Worm (Caenorhabditis elegans) whole organism, L1 larva: ENCODE results near the gene B0303.16.

Experiments
- C04F5.9 ChIP-seq: sonication (generic microtip); optimal IDR thresholded peaks from 2 replicates; lab custom pipeline; 2016; ENCODE audit warnings: missing genetic modification characterization, missing compliant biosample characterization
- C16A3.4 ChIP-seq: fragments of 150-350 bp; optimal IDR thresholded peaks from 2 replicates; lab custom pipeline; 2014; ENCODE audit warnings: missing biosample characterization, missing genetic modification characterization
- F16B12.6 ChIP-seq: fragments of 150-350 bp; optimal IDR thresholded peaks from 2 replicates; lab custom pipeline; 2014; ENCODE audit warnings: missing biosample characterization, missing genetic modification characterization
- Y116A8C.19 ChIP-seq: sonication (generic microtip); optimal IDR thresholded peaks from 2 replicates; lab custom pipeline; 2016; ENCODE audit warnings: missing compliant biosample characterization, missing genetic modification characterization, borderline replicate concordance
- blmp-1 ChIP-seq: fragments of 150-350 bp; optimal IDR thresholded peaks from 2 replicates; lab custom pipeline; 2014; ENCODE audit warnings: missing biosample characterization, missing genetic modification characterization
- ceh-90 ChIP-seq: sonication (generic microtip); optimal IDR thresholded peaks from 2 replicates; lab custom pipeline; 2016; ENCODE audit warnings: missing genetic modification characterization, missing compliant biosample characterization
- dpl-1 ChIP-seq, 3 experiments: fragments of 150-350 bp in 2 of 3; sonication (generic microtip) in 1 of 3; optimal IDR thresholded peaks; 2 replicates each; lab custom pipeline; 2014 to 2017; ENCODE audit warnings: missing biosample characterization in 3 of 3, missing genetic modification characterization in 3 of 3, missing genetic modification reagents in 3 of 3
- efl-1 ChIP-seq, 4 experiments: fragments of 150-350 bp; optimal IDR thresholded peaks in 3 of 4; peaks in 1 of 4; 1 replicate in 1 of 4; 2 replicates in 3 of 4; lab custom pipeline; 2014; ENCODE audit warnings: missing biosample characterization in 2 of 4, missing genetic modification characterization in 2 of 4, missing genetic modification reagents in 2 of 4
- efl-3 ChIP-seq: fragments of 200-800 bp; sonication (Bioruptor generic); optimal IDR thresholded peaks from 2 replicates; lab custom pipeline; 2018; ENCODE audit warnings: mild to moderate bottlenecking, missing genetic modification characterization, missing compliant biosample characterization
- egl-13 ChIP-seq: sonication (generic microtip); optimal IDR thresholded peaks from 2 replicates; lab custom pipeline; 2016; ENCODE audit warnings: missing genotype, missing genetic modification reagents, missing genetic modification characterization, missing compliant biosample characterization
- egl-27 ChIP-seq, 2 experiments: fragments of 150-350 bp in 1 of 2; sonication (generic microtip); optimal IDR thresholded peaks; 3 replicates each; lab custom pipeline; 2017 to 2018; ENCODE audit warnings: missing biosample characterization in 2 of 2, missing genetic modification characterization in 2 of 2, missing genetic modification reagents in 2 of 2
- elt-2 ChIP-seq: sonication (generic microtip); optimal IDR thresholded peaks from 2 replicates; lab custom pipeline; 2016; ENCODE audit warnings: missing genetic modification characterization, mild to moderate bottlenecking, inconsistent platforms, missing compliant biosample characterization, missing genetic modification reagents
- elt-3 ChIP-seq, 6 experiments: fragments of 150-350 bp in 1 of 6; sonication (generic microtip); optimal IDR thresholded peaks; 2 replicates each; lab custom pipeline; 2017 to 2018; ENCODE audit warnings: missing biosample characterization in 6 of 6, missing genetic modification characterization in 6 of 6, inconsistent platforms in 1 of 6
- ets-5 ChIP-seq: fragments of 200-800 bp; sonication (Bioruptor generic); IDR thresholded peaks from 2 replicates; pipeline ENCODE4 v1.3.6; 2022; ENCODE audit warnings: missing genetic modification characterization, missing compliant biosample characterization
- fkh-10 ChIP-seq: sonication (generic microtip); optimal IDR thresholded peaks from 2 replicates; lab custom pipeline; 2017; ENCODE audit warnings: missing biosample characterization, missing genetic modification reagents, missing genetic modification characterization
- fkh-4 ChIP-seq: sonication (generic microtip); optimal IDR thresholded peaks from 2 replicates; lab custom pipeline; 2016; ENCODE audit warnings: missing compliant biosample characterization, missing genetic modification characterization, borderline replicate concordance
- fkh-8 ChIP-seq: sonication (generic microtip); optimal IDR thresholded peaks from 2 replicates; lab custom pipeline; 2016; ENCODE audit warnings: mild to moderate bottlenecking, missing genetic modification characterization, missing compliant biosample characterization
- hlh-17 ChIP-seq: fragments of 200-800 bp; sonication (Bioruptor generic); optimal IDR thresholded peaks from 2 replicates; lab custom pipeline; 2018; ENCODE audit warnings: missing genetic modification characterization, mild to moderate bottlenecking, missing compliant biosample characterization, moderate library complexity, borderline replicate concordance
- hlh-4 ChIP-seq: sonication (generic microtip); optimal IDR thresholded peaks from 2 replicates; lab custom pipeline; 2016; ENCODE audit warnings: mild to moderate bottlenecking, missing genetic modification characterization, missing compliant biosample characterization
- irx-1 ChIP-seq: sonication (generic microtip); optimal IDR thresholded peaks from 2 replicates; lab custom pipeline; 2016; ENCODE audit warnings: missing genetic modification characterization, missing compliant biosample characterization
- isw-1 ChIP-seq: fragments of 200-800 bp; sonication (Bioruptor generic); IDR thresholded peaks from 2 replicates; pipeline ENCODE4 v1.3.6; 2022; ENCODE audit warnings: missing genetic modification characterization, missing compliant biosample characterization
- lin-13 ChIP-seq: fragments of 150-350 bp; optimal IDR thresholded peaks from 2 replicates; lab custom pipeline; 2014; ENCODE audit warnings: missing biosample characterization, missing genetic modification reagents, missing genetic modification characterization
- lin-35 ChIP-seq, 2 experiments: fragments of 150-350 bp; optimal IDR thresholded peaks; 2 replicates each; lab custom pipeline; 2014; ENCODE audit warnings: missing biosample characterization in 2 of 2, missing genetic modification characterization in 2 of 2, missing genetic modification reagents in 2 of 2
- lin-39 ChIP-seq: fragments of 150-350 bp; optimal IDR thresholded peaks from 2 replicates; lab custom pipeline; 2014; ENCODE audit warnings: missing biosample characterization, missing genetic modification reagents, missing genetic modification characterization
- lir-3 ChIP-seq: sonication (generic microtip); optimal IDR thresholded peaks from 2 replicates; lab custom pipeline; 2016; ENCODE audit warnings: mild to moderate bottlenecking, missing genetic modification characterization, moderate library complexity, missing compliant biosample characterization; ENCODE audit not compliant: poor library complexity
- mab-9 ChIP-seq: fragments of 200-800 bp; sonication (Bioruptor generic); IDR thresholded peaks from 2 replicates; pipeline ENCODE4 v1.3.6; 2022; ENCODE audit warnings: missing genetic modification reagents, missing genetic modification characterization, missing compliant biosample characterization
- mdl-1 ChIP-seq, 2 experiments: fragments of 150-350 bp; optimal IDR thresholded peaks; 2 replicates each; lab custom pipeline; 2014 to 2017; ENCODE audit warnings: missing biosample characterization in 2 of 2, missing genetic modification characterization in 2 of 2, inconsistent platforms in 1 of 2
- mef-2 ChIP-seq: fragments of 150-350 bp; optimal IDR thresholded peaks from 2 replicates; lab custom pipeline; 2014; ENCODE audit warnings: missing biosample characterization, missing genetic modification characterization
- mep-1 ChIP-seq: fragments of 150-350 bp; optimal IDR thresholded peaks from 2 replicates; lab custom pipeline; 2014; ENCODE audit warnings: missing biosample characterization, missing genetic modification characterization
- nhr-11 ChIP-seq: fragments of 150-350 bp; optimal IDR thresholded peaks from 2 replicates; lab custom pipeline; 2014; ENCODE audit warnings: missing biosample characterization, missing genetic modification characterization
- nhr-20 ChIP-seq: sonication (generic microtip); optimal IDR thresholded peaks from 2 replicates; lab custom pipeline; 2016; ENCODE audit warnings: mild to moderate bottlenecking, missing genetic modification characterization, missing compliant biosample characterization
- nhr-237 ChIP-seq: fragments of 150-350 bp; optimal IDR thresholded peaks from 2 replicates; lab custom pipeline; 2014; ENCODE audit warnings: missing biosample characterization, missing genetic modification characterization
- nhr-47 ChIP-seq: sonication (generic microtip); optimal IDR thresholded peaks from 2 replicates; lab custom pipeline; 2016; ENCODE audit warnings: mild to moderate bottlenecking, missing genetic modification characterization, moderate library complexity, missing compliant biosample characterization
- nhr-71 ChIP-seq: sonication (generic microtip); optimal IDR thresholded peaks from 2 replicates; lab custom pipeline; 2016; ENCODE audit warnings: mild to moderate bottlenecking, missing genetic modification characterization, moderate library complexity, missing compliant biosample characterization
- nhr-76 ChIP-seq: sonication (generic microtip); optimal IDR thresholded peaks from 2 replicates; lab custom pipeline; 2017; ENCODE audit warnings: missing biosample characterization, missing genetic modification characterization
- nhr-77 ChIP-seq: fragments of 150-350 bp; optimal IDR thresholded peaks from 2 replicates; lab custom pipeline; 2014; ENCODE audit warnings: missing biosample characterization, missing genetic modification characterization
- nhr-85 ChIP-seq: sonication (generic microtip); peaks from one replicate; lab custom pipeline; 2016; ENCODE audit warnings: missing genetic modification characterization, inconsistent platforms, missing compliant biosample characterization
- pax-3 ChIP-seq: fragments of 200-800 bp; sonication (Bioruptor generic); optimal IDR thresholded peaks from 2 replicates; lab custom pipeline; 2018; ENCODE audit warnings: mild to moderate bottlenecking, missing genetic modification characterization, moderate library complexity, missing compliant biosample characterization
- pqm-1 ChIP-seq: sonication (generic microtip); optimal IDR thresholded peaks from 3 replicates; lab custom pipeline; 2017; ENCODE audit warnings: missing biosample characterization, missing genetic modification characterization
- rnt-1 ChIP-seq: sonication (generic microtip); optimal IDR thresholded peaks from 2 replicates; lab custom pipeline; 2016; ENCODE audit warnings: mild to moderate bottlenecking, missing genetic modification characterization, moderate library complexity, missing compliant biosample characterization
- skn-1 ChIP-seq: fragments of 150-350 bp; optimal IDR thresholded peaks from 2 replicates; lab custom pipeline; 2014; ENCODE audit warnings: missing biosample characterization, missing genetic modification characterization
- snpc-4 ChIP-seq: fragments of 150-350 bp; optimal IDR thresholded peaks from 2 replicates; lab custom pipeline; 2014; ENCODE audit warnings: missing biosample characterization, missing genetic modification characterization
- sox-4 ChIP-seq: sonication (generic microtip); optimal IDR thresholded peaks from 2 replicates; lab custom pipeline; 2016; ENCODE audit warnings: missing genetic modification characterization, missing compliant biosample characterization
- sptf-1 ChIP-seq: fragments of 150-350 bp; optimal IDR thresholded peaks from 2 replicates; lab custom pipeline; 2014; ENCODE audit warnings: missing biosample characterization, missing genetic modification characterization
- sup-37 ChIP-seq: fragments of 200-800 bp; sonication (Bioruptor generic); optimal IDR thresholded peaks from 2 replicates; lab custom pipeline; 2018; ENCODE audit warnings: mild to moderate bottlenecking, missing genetic modification characterization, missing compliant biosample characterization
- swsn-7 ChIP-seq: sonication (generic microtip); optimal IDR thresholded peaks from 2 replicates; lab custom pipeline; 2016; ENCODE audit warnings: missing genetic modification characterization, missing compliant biosample characterization
- tbx-2 ChIP-seq: sonication (generic microtip); optimal IDR thresholded peaks from 2 replicates; lab custom pipeline; 2016; ENCODE audit warnings: missing genetic modification characterization, missing compliant biosample characterization
- tlp-1 ChIP-seq: fragments of 150-350 bp; optimal IDR thresholded peaks from 2 replicates; lab custom pipeline; 2014; ENCODE audit warnings: missing biosample characterization, missing genetic modification characterization
- unc-130 ChIP-seq: fragments of 150-350 bp; optimal IDR thresholded peaks from 2 replicates; lab custom pipeline; 2017; ENCODE audit warnings: missing biosample characterization, missing genetic modification characterization, inconsistent platforms
- zag-1 ChIP-seq: fragments of 150-350 bp; optimal IDR thresholded peaks from 2 replicates; lab custom pipeline; 2014; ENCODE audit warnings: missing biosample characterization, missing genetic modification characterization
- ztf-11 ChIP-seq, 2 experiments: sonication (generic microtip); optimal IDR thresholded peaks; 2 replicates each; lab custom pipeline; 2016 to 2017; ENCODE audit warnings: missing genetic modification characterization in 2 of 2, missing biosample characterization in 1 of 2, missing compliant biosample characterization in 1 of 2
- ztf-4 ChIP-seq: fragments of 150-350 bp; optimal IDR thresholded peaks from 2 replicates; lab custom pipeline; 2014; ENCODE audit warnings: missing biosample characterization, missing genetic modification characterization

The B0303.16 gene

DNA sequence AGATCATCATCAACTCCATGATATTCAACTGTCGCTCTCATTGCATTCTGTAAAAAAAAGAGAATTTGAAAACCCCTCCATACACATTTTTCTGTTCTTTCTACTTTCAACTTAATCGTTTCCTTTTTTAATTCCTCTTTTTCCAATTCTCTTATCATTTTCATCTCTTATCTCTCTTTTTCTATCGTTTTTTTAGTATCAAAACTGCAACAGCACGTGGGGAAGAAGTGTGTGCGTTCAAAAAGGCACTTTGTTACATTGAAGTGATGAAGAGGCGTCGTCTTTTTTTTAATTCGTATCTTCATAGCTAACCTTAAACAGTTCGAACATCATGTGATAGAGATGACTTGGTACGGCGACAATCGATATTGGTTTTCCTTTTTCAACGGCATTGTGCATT is 34.3 kb downstream of the B0303.16 start (continued):
- TF ChIP-seq nhr-77 (tag; lab: Kevin White, UChicago) (no peak), elt-2 (tag; lab: Kevin White, UChicago) (peak; percentile 82), nhr-11 (tag; lab: Kevin White, UChicago) (no peak), fkh-10 (GFP tag; lab: Kevin White, UChicago) (no peak), mep-1 (tag; lab: Kevin White, UChicago) (peak; percentile 5), nhr-20 (tag; lab: Kevin White, UChicago) (peak; percentile 72), C04F5.9 (tag; lab: Kevin White, UChicago) (no peak), tbx-2 (tag; lab: Kevin White, UChicago) (peak; percentile 31), F16B12.6 (tag; lab: Kevin White, UChicago) (no peak), lin-35 (GFP tag; optimal IDR thresholded peaks at IDR 0.05; lab: Kevin White, UChicago) (peak in 1 of 2 experiments; percentile 77), egl-27 (tag; optimal IDR thresholded peaks at IDR 0.05; lab: Kevin White, UChicago) (no peak), mab-9 (no peak), blmp-1 (tag; lab: Kevin White, UChicago) (peak; percentile 74), elt-3 (tag; optimal IDR thresholded peaks at IDR 0.05; lab: Kevin White, UChicago) (peak in 5 of 6 experiments; percentile 24 to 98 (median 76)), lin-39 (tag; lab: Kevin White, UChicago) (no peak), sox-4 (no peak), nhr-76 (tag; lab: Kevin White, UChicago) (no peak), hlh-17 (GFP tag; lab: Kevin White, UChicago) (no peak), skn-1 (tag; lab: Kevin White, UChicago) (no peak), isw-1 (GFP tag; lab: Robert Waterston, UW) (no peak), ztf-4 (tag; lab: Kevin White, UChicago) (no peak), sptf-1 (tag; lab: Kevin White, UChicago) (no peak), efl-1 (optimal IDR thresholded peaks at IDR 0.05; lab: Kevin White, UChicago) (peak in 1 of 2 experiments; percentile 39), efl-1 (GFP tag; optimal IDR thresholded peaks at IDR 0.05 in 1 of 2; lab: Kevin White, UChicago) (peak; percentile 23 to 93), irx-1 (no peak), mef-2 (no peak), nhr-237 (no peak), fkh-8 (no peak), Y116A8C.19 (no peak), ets-5 (GFP tag; lab: Robert Waterston, UW) (no peak), lir-3 (tag; lab: Kevin White, UChicago) (no peak), swsn-7 (tag; lab: Kevin White, UChicago) (no peak), ceh-90 (no peak), nhr-47 (tag; lab: Kevin White, UChicago) (peak; percentile 10), lin-13 (GFP tag; lab: Kevin White, UChicago) (no peak), unc-130 (tag; lab: Kevin White, UChicago) (peak; percentile 11), snpc-4 (no peak), fkh-4 (tag; lab: Kevin White, UChicago) (no peak), zag-1 (tag; lab: Kevin White, UChicago) (no peak), pqm-1 (tag; lab: Kevin White, UChicago) (peak; percentile 10), nhr-85 (tag; lab: Kevin White, UChicago) (peak; percentile 90), mdl-1 (tag; optimal IDR thresholded peaks at IDR 0.05; lab: Kevin White, UChicago) (peak in 1 of 2 experiments; percentile 84)

DNA sequence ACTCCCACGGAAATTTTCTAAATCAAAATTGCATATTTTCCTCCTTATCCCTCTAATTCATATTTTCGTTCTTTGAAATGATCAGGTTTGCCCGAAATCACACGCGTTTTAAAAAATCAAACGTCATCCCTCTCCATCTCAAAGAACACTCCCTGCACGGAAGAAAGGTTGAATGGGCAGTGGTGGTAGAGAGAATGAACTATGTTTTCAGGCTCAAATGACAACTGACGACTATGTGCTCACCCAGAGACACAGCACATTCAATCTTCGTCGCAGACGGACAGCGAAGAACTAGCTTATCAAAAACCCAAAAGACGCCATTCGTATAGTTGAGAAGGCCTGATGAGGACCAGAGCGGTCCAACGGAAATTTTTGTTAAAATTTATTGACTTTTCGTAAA is 34.9 kb downstream of the B0303.16 start:
- TF ChIP-seq egl-27 (tag; optimal IDR thresholded peaks at IDR 0.05; lab: Kevin White, UChicago) (no peak), blmp-1 (tag; lab: Kevin White, UChicago) (no peak), hlh-17 (GFP tag; lab: Kevin White, UChicago) (no peak), egl-13 (tag; lab: Kevin White, UChicago) (no peak), rnt-1 (tag; lab: Kevin White, UChicago) (peak; percentile 63), sup-37 (GFP tag; lab: Kevin White, UChicago) (no peak), tlp-1 (tag; lab: Kevin White, UChicago) (no peak), efl-3 (no peak), sptf-1 (tag; lab: Kevin White, UChicago) (no peak), nhr-71 (peak; percentile 38), dpl-1 (GFP tag; optimal IDR thresholded peaks at IDR 0.05; lab: Kevin White, UChicago) (peak in 1 of 3 experiments; percentile 3), hlh-4 (tag; lab: Kevin White, UChicago) (no peak), mdl-1 (tag; optimal IDR thresholded peaks at IDR 0.05; lab: Kevin White, UChicago) (peak in 1 of 2 experiments; percentile 27), nhr-237 (no peak), zag-1 (tag; lab: Kevin White, UChicago) (no peak), pax-3 (tag; lab: Kevin White, UChicago) (no peak), nhr-76 (tag; lab: Kevin White, UChicago) (no peak), C16A3.4 (no peak), tbx-2 (tag; lab: Kevin White, UChicago) (no peak), ztf-11 (tag; optimal IDR thresholded peaks at IDR 0.05; lab: Kevin White, UChicago) (no peak)
